Worm (Caenorhabditis elegans): ENCODE data around the gene ergi-3.

DNA sequence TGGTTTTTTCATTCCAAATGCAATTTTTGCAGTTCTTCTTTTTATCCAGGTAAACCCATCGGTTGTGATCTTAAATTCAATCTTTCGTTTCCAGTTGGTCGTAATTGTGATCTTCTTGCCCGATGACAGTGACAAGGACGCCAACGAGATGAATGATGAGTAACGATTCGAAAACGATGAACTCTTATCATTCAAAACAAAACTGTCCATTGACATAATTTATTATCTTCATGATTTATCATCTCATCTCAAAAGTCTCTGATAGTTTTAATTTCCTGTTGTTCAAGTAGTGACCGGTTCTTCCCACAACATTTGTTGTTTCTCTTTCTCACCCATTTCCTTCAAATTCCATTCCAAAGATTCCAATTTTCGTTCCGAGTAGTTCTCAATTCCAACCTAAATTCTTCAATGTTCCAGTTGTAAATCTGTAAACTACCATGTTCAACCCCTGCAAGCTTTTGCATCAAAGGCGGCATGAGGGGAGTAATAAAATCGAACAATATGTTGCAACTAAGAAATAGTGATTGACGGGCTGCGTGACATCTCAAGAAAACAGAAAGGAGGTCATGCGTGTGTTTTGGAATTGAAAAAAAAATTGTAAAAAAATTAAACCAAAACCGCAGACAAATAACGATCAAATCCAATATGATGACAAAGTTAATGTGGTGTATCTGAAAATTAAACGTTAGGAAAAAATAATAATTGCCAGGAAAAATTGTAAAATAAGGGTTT lies 9.7 kb upstream of the ergi-3 start:
- TF ChIP-seq dao-5 (tag; optimal IDR thresholded peaks at IDR 0.05) = no peak
- TF ChIP-seq him-1 (tag; optimal IDR thresholded peaks at IDR 0.05) = no peak

All from whole organism, L4/young adult.